Worm (Caenorhabditis elegans) whole organism, L4 larva: ENCODE data around the gene cuc-1.

Experiments used
- F44E2.7 ChIP-seq: fragments of 200-800 bp; sonication (Bioruptor generic); IDR thresholded peaks from 2 replicates; pipeline ENCODE4 v2.1.2; 2022; ENCODE audit warnings: missing genetic modification characterization, missing compliant biosample characterization
- F49E8.2 ChIP-seq: sonication (generic microtip); optimal IDR thresholded peaks from 2 replicates; lab custom pipeline; 2016; ENCODE audit warnings: missing compliant biosample characterization, mild to moderate bottlenecking, missing genetic modification characterization, borderline replicate concordance
- R02D3.7 ChIP-seq: fragments of 150-350 bp; sonication (generic microtip); optimal IDR thresholded peaks from 3 replicates; lab custom pipeline; 2014; ENCODE audit warnings: missing biosample characterization, missing genetic modification characterization
- Y48G9A.11 ChIP-seq: fragments of 200-800 bp; sonication (Bioruptor generic); IDR thresholded peaks from 2 replicates; pipeline ENCODE4 v1.3.6; 2022; ENCODE audit warnings: missing genetic modification reagents, missing genetic modification characterization, missing compliant biosample characterization
- aly-2 ChIP-seq: sonication (generic microtip); optimal IDR thresholded peaks from 2 replicates; lab custom pipeline; 2018; ENCODE audit warnings: missing biosample characterization, missing genetic modification characterization
- ceh-20 ChIP-seq: fragments of 200-800 bp; sonication (Bioruptor generic); IDR thresholded peaks from 2 replicates; pipeline ENCODE4 v1.3.6; 2022; ENCODE audit warnings: missing genetic modification reagents, missing genetic modification characterization, missing compliant biosample characterization
- ceh-28 ChIP-seq: fragments of 150-350 bp; optimal IDR thresholded peaks from 2 replicates; lab custom pipeline; 2014; ENCODE audit warnings: missing biosample characterization, missing genetic modification reagents, missing genetic modification characterization
- ceh-32 ChIP-seq: sonication (generic microtip); optimal IDR thresholded peaks from 2 replicates; lab custom pipeline; 2016; ENCODE audit warnings: mild to moderate bottlenecking, missing genetic modification characterization, missing compliant biosample characterization; ENCODE audit not compliant: poor library complexity
- daf-16 ChIP-seq, 3 experiments: sonication (generic microtip); optimal IDR thresholded peaks; 2 replicates each; lab custom pipeline; 2016 to 2017; ENCODE audit warnings: missing genetic modification characterization in 3 of 3, missing genetic modification reagents in 3 of 3, mild to moderate bottlenecking in 2 of 3, missing compliant biosample characterization in 2 of 3, missing biosample characterization in 1 of 3, moderate library complexity in 1 of 3
- duxl-1 ChIP-seq: sonication (generic microtip); optimal IDR thresholded peaks from 2 replicates; lab custom pipeline; 2016; ENCODE audit warnings: mild to moderate bottlenecking, missing genetic modification characterization, moderate library complexity, missing compliant biosample characterization; ENCODE audit not compliant: poor library complexity
- egl-43 ChIP-seq: fragments of 200-800 bp; sonication (Bioruptor generic); IDR thresholded peaks from 2 replicates; pipeline ENCODE4 v1.3.6; 2022; ENCODE audit warnings: missing genetic modification reagents, missing genetic modification characterization, missing compliant biosample characterization
- lin-1 ChIP-seq: fragments of 200-800 bp; sonication (Bioruptor generic); IDR thresholded peaks from 2 replicates; pipeline ENCODE4 v1.3.6; 2022; ENCODE audit warnings: missing genetic modification reagents, missing genetic modification characterization, missing compliant biosample characterization
- lin-15B ChIP-seq: fragments of 150-350 bp; sonication (generic microtip); optimal IDR thresholded peaks from 3 replicates; lab custom pipeline; 2014; ENCODE audit warnings: missing biosample characterization, missing genetic modification characterization
- mxl-2 ChIP-seq: fragments of 200-800 bp; sonication (Bioruptor generic); conservative IDR thresholded peaks from 2 replicates; pipeline ENCODE4 v1.3.6; 2022; ENCODE audit warnings: missing genetic modification reagents, missing genetic modification characterization, missing compliant biosample characterization
- nhr-102 ChIP-seq: sonication (generic microtip); optimal IDR thresholded peaks from 2 replicates; lab custom pipeline; 2016; ENCODE audit warnings: mild to moderate bottlenecking, missing genetic modification characterization, moderate library complexity, missing compliant biosample characterization
- nhr-6 ChIP-seq: fragments of 150-350 bp; optimal IDR thresholded peaks from 2 replicates; lab custom pipeline; 2014; ENCODE audit warnings: missing biosample characterization, missing genetic modification characterization
- set-16 ChIP-seq: fragments of 200-800 bp; sonication (Bioruptor generic); IDR thresholded peaks from 2 replicates; pipeline ENCODE4 v1.3.6; 2022; ENCODE audit warnings: missing genetic modification reagents, missing genetic modification characterization, missing compliant biosample characterization
- unc-62 ChIP-seq, 3 experiments: fragments of 150-350 bp in 1 of 3; sonication (generic microtip); optimal IDR thresholded peaks in 2 of 3; peaks in 1 of 3; 1 replicate in 1 of 3; 2 replicates in 2 of 3; lab custom pipeline; 2014 to 2017; ENCODE audit warnings: missing biosample characterization in 3 of 3, missing genetic modification characterization in 3 of 3, missing genetic modification reagents in 3 of 3, missing genotype in 1 of 3

The cuc-1 gene

DNA sequence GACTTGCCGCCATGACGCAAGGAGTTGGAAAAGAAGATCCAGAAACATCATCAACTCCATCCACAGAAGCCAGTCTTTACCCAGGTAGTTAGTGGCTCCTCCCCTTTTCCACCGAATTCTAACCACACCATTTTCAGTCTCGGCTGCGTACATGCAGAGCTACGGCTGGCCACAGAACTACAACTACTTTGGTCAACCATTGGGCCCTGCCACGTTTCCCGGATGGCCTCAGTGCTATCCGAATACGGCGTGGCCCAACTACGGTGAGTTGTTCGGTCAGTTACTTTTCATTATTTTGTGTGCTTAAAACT, 45.8 kb downstream of the cuc-1 start:
- TF ChIP-seq ceh-28 (tag; lab: Kevin White, UChicago) (no peak), unc-62 (GFP tag; optimal IDR thresholded peaks at IDR 0.05 in 1 of 2; lab: Kevin White, UChicago) (peak in 1 of 2 experiments; percentile 49), unc-62 (tag; optimal IDR thresholded peaks at IDR 0.05; lab: Kevin White, UChicago) (no peak), daf-16 (GFP tag; optimal IDR thresholded peaks at IDR 0.05; lab: Kevin White, UChicago) (no peak), daf-16 (tag; optimal IDR thresholded peaks at IDR 0.05; lab: Kevin White, UChicago) (no peak)

DNA sequence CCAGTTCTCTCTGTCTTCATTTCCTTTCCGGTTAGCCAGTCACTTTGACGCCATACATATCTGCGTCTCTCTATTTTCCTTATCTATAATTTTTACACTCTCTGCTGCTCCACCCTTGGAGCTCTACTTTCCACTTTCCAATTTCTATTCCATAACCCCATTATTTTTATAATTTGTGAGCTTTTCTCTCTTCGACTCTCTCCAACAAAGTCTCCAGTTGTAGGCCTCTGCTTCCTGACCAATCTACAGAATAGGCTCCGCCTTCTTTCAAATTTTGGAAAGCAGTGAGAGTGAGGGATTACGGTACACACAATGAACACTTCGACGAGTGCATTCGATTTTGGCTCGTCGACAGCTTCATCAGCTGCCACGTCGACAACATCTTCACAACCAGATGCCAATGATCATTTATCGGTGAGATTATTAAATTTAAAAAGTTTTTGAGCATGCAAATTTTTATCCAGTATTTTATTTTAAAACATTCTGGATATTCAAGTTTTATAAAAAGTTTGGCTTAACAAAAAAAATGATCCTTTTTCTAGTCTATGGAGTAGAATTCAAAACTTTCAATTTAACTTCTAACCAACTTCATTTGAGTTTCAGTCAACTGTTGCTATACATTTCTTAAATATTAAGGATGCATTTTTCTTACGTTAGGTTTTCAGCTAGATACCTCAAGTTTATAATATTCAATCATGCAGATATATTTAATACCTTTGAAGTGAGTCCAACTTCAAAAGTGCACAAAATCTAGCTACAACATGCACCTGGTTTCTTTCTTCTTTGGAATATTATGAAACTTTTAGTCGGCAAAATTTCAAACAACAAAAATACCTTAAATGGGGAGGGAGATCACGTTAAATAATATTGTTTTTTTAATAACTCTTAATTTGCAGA, 46.4 kb downstream of the cuc-1 start, which contains the start of gene egl-5:
Gene egl-5 (plus strand): TSS at position 216 of the 897 bp plus-strand sequence.
- TF ChIP-seq nhr-6 (tag; lab: Kevin White, UChicago) (peak; percentile 100), R02D3.7 (tag; lab: Kevin White, UChicago) (no peak), mxl-2 (no peak), nhr-102 (no peak), unc-62 (GFP tag; optimal IDR thresholded peaks at IDR 0.05 in 1 of 2; lab: Kevin White, UChicago) (no peak), unc-62 (tag; optimal IDR thresholded peaks at IDR 0.05; lab: Kevin White, UChicago) (no peak), lin-1 (GFP tag; lab: Robert Waterston, UW) (no peak), aly-2 (tag; lab: Kevin White, UChicago) (no peak), ceh-32 (tag; lab: Kevin White, UChicago) (no peak)

DNA sequence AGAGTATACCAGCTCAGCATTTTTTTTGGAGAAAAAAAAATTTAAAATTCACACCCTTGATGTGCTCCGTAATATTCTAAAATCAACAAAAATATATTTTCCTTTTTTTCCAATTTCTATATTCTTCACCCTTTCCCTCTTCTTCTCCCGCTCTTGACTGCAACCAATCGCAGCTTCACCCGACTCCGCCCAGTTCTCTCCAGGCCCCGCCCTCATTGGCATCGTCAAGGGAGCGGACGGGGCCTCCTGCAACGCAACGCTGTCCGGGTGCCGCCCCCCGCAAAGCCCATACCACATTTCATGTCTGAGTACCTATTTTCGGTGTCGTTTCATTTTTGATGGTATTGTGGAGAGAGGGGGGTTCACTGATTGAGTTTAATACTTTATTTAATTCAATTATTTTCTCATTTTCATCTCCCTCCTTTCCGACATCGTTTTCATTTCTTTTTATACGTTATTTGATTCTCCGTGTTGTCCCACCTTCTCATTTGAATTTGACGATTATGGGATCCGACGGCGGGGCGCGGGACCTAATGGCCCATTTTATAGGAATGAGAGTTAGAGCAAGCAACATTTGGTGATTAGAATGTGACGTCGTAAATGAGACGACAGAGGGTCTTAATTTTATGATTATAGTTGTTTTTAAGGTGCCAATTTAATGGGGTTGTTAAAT, 48.4 kb downstream of the cuc-1 start:
- TF ChIP-seq egl-43 (GFP tag; lab: Robert Waterston, UW) (no peak), unc-62 (GFP tag; optimal IDR thresholded peaks at IDR 0.05 in 1 of 2; lab: Kevin White, UChicago) (peak in 1 of 2 experiments; percentile 12), unc-62 (tag; optimal IDR thresholded peaks at IDR 0.05; lab: Kevin White, UChicago) (no peak), set-16 (GFP tag; lab: Robert Waterston, UW) (peak; percentile 91), F44E2.7 (GFP tag; lab: Robert Waterston, UW) (no peak), F49E8.2 (tag; lab: Kevin White, UChicago) (no peak), Y48G9A.11 (GFP tag; lab: Robert Waterston, UW) (no peak), ceh-20 (GFP tag; lab: Robert Waterston, UW) (no peak), duxl-1 (tag; lab: Kevin White, UChicago) (peak; percentile 62), lin-15B (tag; lab: Kevin White, UChicago) (no peak)
